Fruit fly (Drosophila melanogaster) whole organism: Measurements from ENCODE around the gene RpS28b.

Experiments used
- EcR ChIP-seq, 2 experiments: fragments of >200 bp; optimal IDR thresholded peaks; 2 replicates each; lab custom pipeline; 2017; ENCODE audit warnings: missing biosample characterization in 2 of 2, missing genetic modification characterization in 2 of 2, missing genetic modification reagents in 2 of 2
- pan ChIP-seq: fragments of >200 bp; optimal IDR thresholded peaks from 2 replicates; lab custom pipeline; 2017
- psq ChIP-seq: fragments of >200 bp; optimal IDR thresholded peaks from 2 replicates; lab custom pipeline; 2017
- usp ChIP-seq: fragments of >200 bp; optimal IDR thresholded peaks from 2 replicates; lab custom pipeline; 2017; ENCODE audit warnings: missing biosample characterization, missing genetic modification characterization, mixed read lengths

- TF ChIP-seq EcR (GFP tag; optimal IDR thresholded peaks at IDR 0.05; lab: Kevin White, UChicago) (no peak), usp (no peak), psq (no peak), pan (no peak)
Measured at dm6 chrX:9579918-9580521, 25.6 kb downstream of the RpS28b start, which contains the start of gene LPCAT.
